Fruit fly (Drosophila melanogaster) whole organism, embryonic: ENCODE results near the gene chif.

Source experiments
- Antp ChIP-seq: fragments of 200-800 bp; sonication (Bioruptor generic); optimal IDR thresholded peaks from 3 replicates; lab custom pipeline; 2016; ENCODE audit warnings: missing biosample characterization, missing genetic modification characterization
- Atf-2 ChIP-seq: fragments of 200-800 bp; sonication (Bioruptor generic); optimal IDR thresholded peaks from 2 replicates; lab custom pipeline; 2016; ENCODE audit warnings: missing biosample characterization, missing genetic modification characterization
- B-H2 ChIP-seq: fragments of 200-800 bp; sonication (Bioruptor generic); optimal IDR thresholded peaks from 2 replicates; lab custom pipeline; 2018; ENCODE audit warnings: missing biosample characterization, mild to moderate bottlenecking, missing genetic modification characterization
- Bgb ChIP-seq: fragments of 200-800 bp; sonication (Bioruptor generic); IDR thresholded peaks from 2 replicates; pipeline ENCODE4 v1.3.6; 2022; ENCODE audit warnings: missing biosample characterization, missing genetic modification characterization; ENCODE audit not compliant: partially characterized antibody
- CG1024 ChIP-seq: fragments of 200-800 bp; sonication (Bioruptor generic); IDR thresholded peaks from 2 replicates; pipeline ENCODE4 v1.3.6; 2022; ENCODE audit warnings: missing biosample characterization, missing genetic modification characterization
- CG10543 ChIP-seq: fragments of 200-800 bp; sonication (Bioruptor generic); optimal IDR thresholded peaks from 3 replicates; lab custom pipeline; 2017; ENCODE audit warnings: missing biosample characterization, mild to moderate bottlenecking, missing genetic modification characterization, moderate library complexity
- CG10654 ChIP-seq: fragments of 200-800 bp; sonication (Bioruptor generic); optimal IDR thresholded peaks from 2 replicates; lab custom pipeline; 2016; ENCODE audit warnings: missing biosample characterization, missing genetic modification characterization
- CG11695 ChIP-seq: fragments of 200-800 bp; sonication (Bioruptor generic); IDR thresholded peaks from 3 replicates; pipeline ENCODE4 v1.3.6; 2022; ENCODE audit warnings: missing biosample characterization, missing genetic modification characterization
- CG11696 ChIP-seq: fragments of 200-800 bp; sonication (Bioruptor generic); IDR thresholded peaks from 2 replicates; pipeline ENCODE4 v1.3.6; 2022; ENCODE audit warnings: missing biosample characterization, missing genetic modification characterization
- CG1233 ChIP-seq: fragments of 200-800 bp; sonication (Bioruptor generic); optimal IDR thresholded peaks from 4 replicates; lab custom pipeline; 2018; ENCODE audit warnings: missing biosample characterization, mild to moderate bottlenecking, missing genetic modification characterization
- CG14050 ChIP-seq: fragments of 200-800 bp; sonication (Bioruptor generic); IDR thresholded peaks from 3 replicates; pipeline ENCODE4 v1.3.6; 2022; ENCODE audit warnings: missing biosample characterization, missing genetic modification characterization
- CG15696 ChIP-seq: fragments of 200-800 bp; sonication (Bioruptor generic); optimal IDR thresholded peaks from 2 replicates; lab custom pipeline; 2019; ENCODE audit warnings: missing biosample characterization, mild to moderate bottlenecking, missing genetic modification characterization, moderate library complexity
- CG1832 ChIP-seq: fragments of 200-800 bp; sonication (Bioruptor generic); optimal IDR thresholded peaks from 2 replicates; lab custom pipeline; 2017; ENCODE audit warnings: missing biosample characterization, mild to moderate bottlenecking, missing genetic modification characterization, inconsistent platforms
- CG42726 ChIP-seq: fragments of 200-800 bp; sonication (Bioruptor generic); IDR thresholded peaks from 2 replicates; pipeline ENCODE4 v1.3.6; 2022; ENCODE audit warnings: missing biosample characterization, missing genetic modification characterization; ENCODE audit not compliant: partially characterized antibody
- D19A ChIP-seq: fragments of 200-800 bp; optimal IDR thresholded peaks from 3 replicates; lab custom pipeline; 2019; ENCODE audit warnings: missing biosample characterization, mild to moderate bottlenecking, missing genetic modification characterization, moderate library complexity
- Dip2 ChIP-seq: fragments of 200-800 bp; sonication (Bioruptor generic); IDR thresholded peaks from 2 replicates; pipeline ENCODE4 v1.3.6; 2022; ENCODE audit warnings: missing biosample characterization, missing genetic modification characterization
- GATAe ChIP-seq: fragments of 200-800 bp; sonication (Bioruptor generic); conservative IDR thresholded peaks from 2 replicates; pipeline ENCODE4 v1.3.6; 2022; ENCODE audit warnings: missing biosample characterization, missing genetic modification characterization
- Hey ChIP-seq: fragments of 200-800 bp; sonication (Bioruptor generic); optimal IDR thresholded peaks from 3 replicates; lab custom pipeline; 2018; ENCODE audit warnings: missing biosample characterization, mild to moderate bottlenecking, missing genetic modification characterization
- Hmr ChIP-seq: fragments of 200-800 bp; sonication (Bioruptor generic); optimal IDR thresholded peaks from 3 replicates; lab custom pipeline; 2017; ENCODE audit warnings: mild to moderate bottlenecking, missing biosample characterization, missing genetic modification reagents, missing genetic modification characterization
- Hr39 ChIP-seq: fragments of >200 bp; optimal IDR thresholded peaks from 2 replicates; lab custom pipeline; 2017
- Mes4 ChIP-seq: fragments of 200-800 bp; sonication (Bioruptor generic); optimal IDR thresholded peaks from 2 replicates; lab custom pipeline; 2016; ENCODE audit warnings: missing biosample characterization, missing genetic modification characterization
- NK7.1 ChIP-seq: fragments of 200-800 bp; sonication (Bioruptor generic); optimal IDR thresholded peaks from 3 replicates; lab custom pipeline; 2016; ENCODE audit warnings: missing biosample characterization, missing genetic modification characterization
- Oli ChIP-seq: fragments of 200-800 bp; sonication (Bioruptor generic); optimal IDR thresholded peaks from 2 replicates; lab custom pipeline; 2018; ENCODE audit warnings: missing biosample characterization, mild to moderate bottlenecking, missing genetic modification characterization, moderate library complexity
- PHDP ChIP-seq: fragments of 200-800 bp; sonication (Bioruptor generic); optimal IDR thresholded peaks from 3 replicates; lab custom pipeline; 2018; ENCODE audit warnings: missing biosample characterization, mild to moderate bottlenecking, missing genetic modification characterization, moderate library complexity
- Rfx ChIP-seq: fragments of 200-800 bp; sonication (Bioruptor generic); IDR thresholded peaks from 2 replicates; pipeline ENCODE4 v1.3.6; 2022; ENCODE audit warnings: missing biosample characterization, missing genetic modification characterization
- Xrp1 ChIP-seq: fragments of 200-800 bp; sonication (Bioruptor generic); IDR thresholded peaks from 2 replicates; pipeline ENCODE4 v1.3.6; 2022; ENCODE audit warnings: missing biosample characterization, missing genetic modification characterization
- YL-1 ChIP-seq: fragments of 200-800 bp; sonication (Bioruptor generic); optimal IDR thresholded peaks from 3 replicates; lab custom pipeline; 2017; ENCODE audit warnings: missing biosample characterization, mild to moderate bottlenecking, missing genetic modification characterization
- abd-A ChIP-seq: fragments of 200-800 bp; sonication (Bioruptor generic); optimal IDR thresholded peaks from 3 replicates; lab custom pipeline; 2019; ENCODE audit warnings: missing biosample characterization, mild to moderate bottlenecking, missing genetic modification characterization, moderate library complexity
- bab2 ChIP-seq: fragments of 200-800 bp; sonication (Bioruptor generic); optimal IDR thresholded peaks from 2 replicates; lab custom pipeline; 2016; ENCODE audit warnings: missing biosample characterization, missing genetic modification characterization
- cas ChIP-seq: fragments of 200-800 bp; sonication (Bioruptor generic); IDR thresholded peaks from 2 replicates; pipeline ENCODE4 v1.3.6; 2022; ENCODE audit warnings: missing biosample characterization, missing genetic modification characterization
- chif ChIP-seq, 2 experiments: fragments of 200-800 bp; sonication (Bioruptor generic); optimal IDR thresholded peaks; 3 replicates each; lab custom pipeline; 2016; ENCODE audit warnings: missing biosample characterization in 2 of 2, missing genetic modification characterization in 2 of 2
- dmrt11E ChIP-seq: fragments of 200-800 bp; sonication (Bioruptor generic); optimal IDR thresholded peaks from 3 replicates; lab custom pipeline; 2018; ENCODE audit warnings: missing biosample characterization, mild to moderate bottlenecking, missing genetic modification characterization, moderate library complexity
- dpn ChIP-seq, 2 experiments: fragments of 200-800 bp; sonication (Bioruptor generic); optimal IDR thresholded peaks; 3 replicates each; lab custom pipeline; 2016; ENCODE audit warnings: missing biosample characterization in 2 of 2, missing genetic modification characterization in 2 of 2
- emc ChIP-seq: fragments of 200-800 bp; sonication (Bioruptor generic); optimal IDR thresholded peaks from 2 replicates; lab custom pipeline; 2016; ENCODE audit warnings: missing biosample characterization, missing genetic modification characterization
- grn ChIP-seq: fragments of 200-800 bp; sonication (Bioruptor generic); optimal IDR thresholded peaks from 3 replicates; lab custom pipeline; 2017; ENCODE audit warnings: missing biosample characterization, missing genetic modification characterization
- gt ChIP-seq: fragments of 200-800 bp; sonication (Bioruptor generic); IDR thresholded peaks from 2 replicates; pipeline ENCODE4 v1.3.6; 2022; ENCODE audit warnings: missing biosample characterization, missing genetic modification characterization
- ham ChIP-seq: fragments of 200-800 bp; sonication (Bioruptor generic); IDR thresholded peaks from 2 replicates; pipeline ENCODE4 v1.3.6; 2022; ENCODE audit warnings: missing biosample characterization, missing genetic modification characterization
- hth ChIP-seq: fragments of >200 bp; optimal IDR thresholded peaks from 2 replicates; lab custom pipeline; 2017; ENCODE audit warnings: inconsistent platforms
- jing ChIP-seq: fragments of 200-800 bp; sonication (Bioruptor generic); optimal IDR thresholded peaks from 2 replicates; lab custom pipeline; 2018; ENCODE audit warnings: missing biosample characterization, mild to moderate bottlenecking, missing genetic modification characterization
- maf-S ChIP-seq: fragments of 200-800 bp; sonication (Bioruptor generic); optimal IDR thresholded peaks from 2 replicates; lab custom pipeline; 2016; ENCODE audit warnings: missing biosample characterization, missing genetic modification characterization
- mam ChIP-seq: fragments of 200-800 bp; sonication (Bioruptor generic); optimal IDR thresholded peaks from 3 replicates; lab custom pipeline; 2016; ENCODE audit warnings: missing biosample characterization, missing genetic modification characterization
- pfk ChIP-seq: fragments of 200-800 bp; sonication (Bioruptor generic); optimal IDR thresholded peaks from 2 replicates; lab custom pipeline; 2018; ENCODE audit warnings: missing biosample characterization, mild to moderate bottlenecking, missing genetic modification characterization, moderate library complexity
- salm ChIP-seq: fragments of 200-800 bp; sonication (Bioruptor generic); optimal IDR thresholded peaks from 2 replicates; lab custom pipeline; 2018; ENCODE audit warnings: missing biosample characterization, mild to moderate bottlenecking, missing genetic modification characterization
- sug ChIP-seq: fragments of 200-800 bp; optimal IDR thresholded peaks from 2 replicates; lab custom pipeline; 2019; ENCODE audit warnings: missing biosample characterization, mild to moderate bottlenecking, missing genetic modification characterization, moderate library complexity
- tgo ChIP-seq: fragments of 200-800 bp; sonication (Bioruptor generic); IDR thresholded peaks from 3 replicates; pipeline ENCODE4 v1.3.6; 2022; ENCODE audit warnings: missing biosample characterization, missing genetic modification characterization
- tna ChIP-seq: fragments of 200-800 bp; sonication (Bioruptor generic); IDR thresholded peaks from 2 replicates; pipeline ENCODE4 v1.3.6; 2022; ENCODE audit warnings: missing biosample characterization, missing genetic modification characterization; ENCODE audit not compliant: partially characterized antibody
- trem ChIP-seq: fragments of 200-800 bp; optimal IDR thresholded peaks from 3 replicates; lab custom pipeline; 2019; ENCODE audit warnings: missing biosample characterization, mild to moderate bottlenecking, missing genetic modification characterization, moderate library complexity
- twi ChIP-seq: fragments of 200-800 bp; optimal IDR thresholded peaks from 2 replicates; lab custom pipeline; 2019; ENCODE audit warnings: missing biosample characterization, mild to moderate bottlenecking, missing genetic modification characterization, moderate library complexity
- wek ChIP-seq: fragments of 200-800 bp; sonication (Bioruptor generic); optimal IDR thresholded peaks from 3 replicates; lab custom pipeline; 2018; ENCODE audit warnings: missing biosample characterization, mild to moderate bottlenecking, missing genetic modification characterization, moderate library complexity

chif gene

DNA sequence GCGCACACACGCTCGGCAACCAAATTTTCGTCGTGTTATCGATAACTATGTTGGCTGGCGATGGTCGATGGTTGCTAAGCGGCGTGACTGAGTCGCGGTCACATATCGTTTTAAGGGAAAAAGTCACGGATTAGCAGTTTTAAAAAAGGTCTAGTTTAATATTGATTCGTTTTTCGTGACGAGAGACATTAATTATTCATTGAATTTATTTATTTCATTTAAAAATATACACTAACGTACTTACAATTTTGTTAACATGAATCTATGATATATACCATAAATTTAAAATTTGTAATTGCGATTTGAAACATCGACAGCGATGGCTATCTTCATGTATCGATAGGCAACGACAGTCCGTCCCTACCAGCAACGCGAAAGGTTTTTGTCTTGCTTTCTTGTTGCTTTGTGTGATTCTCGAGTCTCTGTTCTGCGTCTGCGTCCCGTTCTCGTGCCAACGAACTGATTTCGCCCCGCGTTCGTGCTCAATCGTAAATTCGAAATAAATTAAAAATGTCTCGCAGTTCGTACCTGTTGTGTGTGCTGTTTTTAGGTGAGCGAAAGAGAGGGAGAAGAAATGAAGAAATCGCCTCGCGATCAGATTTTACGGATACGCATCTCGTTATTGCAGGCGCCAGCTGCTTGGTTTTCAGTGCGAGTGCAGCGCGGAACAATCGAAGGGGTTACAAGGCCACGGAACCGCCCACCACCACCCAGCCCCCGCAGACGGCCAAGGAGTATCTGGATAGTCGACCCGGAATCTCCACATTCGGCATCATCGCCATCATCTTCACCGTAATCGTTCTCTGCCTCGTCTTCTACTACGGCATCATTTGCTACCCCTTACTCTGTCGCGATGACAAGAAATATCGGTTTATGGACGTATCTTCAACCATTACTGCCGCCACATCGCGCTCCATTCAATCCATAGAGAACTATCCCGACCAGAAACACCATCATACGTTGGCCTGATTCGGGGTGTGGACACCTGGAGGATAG lies at the start of gene chif, which contains the start of the genes Hyls1 and CG4455:
TSS of gene chif (minus strand) at position 44 of the 996 bp plus-strand sequence.
TSS of gene Hyls1 (minus strand) at position 44 of the 996 bp plus-strand sequence.
TSS of gene CG4455 (plus strand) at position 350 of the 996 bp plus-strand sequence.
- TF ChIP-seq tgo (GFP tag; lab: Robert Waterston, UW), result 0 out of 3 replicates have a peak, but pooled peaks have one; percentile 16
- no peak for TF ChIP-seq CG11696 (GFP tag; lab: Robert Waterston, UW)
- TF ChIP-seq YL-1 (GFP tag; lab: Kevin White, UChicago), result peak; percentile 11
- peak; percentile 40 for TF ChIP-seq CG10654 (GFP tag; lab: Kevin White, UChicago)
- peak; percentile 67 for TF ChIP-seq Rfx (GFP tag; lab: Robert Waterston, UW)
- TF ChIP-seq CG14050, result no peak
- peak; percentile 42 for TF ChIP-seq D19A (tag; lab: Kevin White, UChicago)
- no peak for TF ChIP-seq CG11695
- no peak for TF ChIP-seq gt
- peak; percentile 64 for TF ChIP-seq grn (GFP tag; lab: Kevin White, UChicago)
- TF ChIP-seq hth (lab: Kevin White, UChicago), result no peak
- TF ChIP-seq trem (tag; lab: Kevin White, UChicago), result peak; percentile 81
- no peak for TF ChIP-seq twi (tag; lab: Kevin White, UChicago)
- TF ChIP-seq NK7.1 (GFP tag; lab: Kevin White, UChicago), result no peak
- no peak for TF ChIP-seq emc (GFP tag; lab: Kevin White, UChicago)
- TF ChIP-seq mam (GFP tag; lab: Kevin White, UChicago), result no peak
- TF ChIP-seq GATAe, result no peak
- no peak for TF ChIP-seq Hr39 (lab: Kevin White, UChicago)
- no peak for TF ChIP-seq ham (GFP tag; lab: Robert Waterston, UW)
- peak; percentile 61; the same call in 1 of the 2 replicates for TF ChIP-seq tna (GFP tag; lab: Robert Waterston, UW)
- TF ChIP-seq sug (tag; lab: Kevin White, UChicago), result peak; percentile 50
- TF ChIP-seq Hmr (GFP tag; lab: Kevin White, UChicago), result peak; percentile 44
- no peak for TF ChIP-seq Dip2 (GFP tag; lab: Robert Waterston, UW)
- peak in 1 of 2 experiments; percentile 30 for TF ChIP-seq dpn (GFP tag; optimal IDR thresholded peaks at IDR 0.05; lab: Kevin White, UChicago)
- peak; percentile 25 for TF ChIP-seq abd-A
- TF ChIP-seq Oli (tag; lab: Kevin White, UChicago), result no peak
- TF ChIP-seq maf-S (GFP tag; lab: Kevin White, UChicago), result no peak
- TF ChIP-seq Atf-2, result no peak
- TF ChIP-seq CG1233, result no peak
- TF ChIP-seq bab2 (GFP tag; lab: Kevin White, UChicago), result no peak
- peak; percentile 43 for TF ChIP-seq dmrt11E (tag; lab: Kevin White, UChicago)
- TF ChIP-seq Bgb (GFP tag; lab: Robert Waterston, UW), result peak; percentile 85
- TF ChIP-seq Xrp1, result no peak; the same call in 1 of the 2 replicates
- TF ChIP-seq Antp (GFP tag; lab: Kevin White, UChicago), result no peak
- no peak for TF ChIP-seq Mes4 (GFP tag; lab: Kevin White, UChicago)
- peak; percentile 4 to 26 for TF ChIP-seq chif (GFP tag; optimal IDR thresholded peaks at IDR 0.05; lab: Kevin White, UChicago)
- TF ChIP-seq cas (GFP tag; lab: Robert Waterston, UW), result no peak
- no peak for TF ChIP-seq jing (GFP tag; lab: Kevin White, UChicago)
- no peak for TF ChIP-seq pfk (GFP tag; lab: Kevin White, UChicago)
- peak; percentile 58 for TF ChIP-seq B-H2
- TF ChIP-seq CG42726 (GFP tag; lab: Robert Waterston, UW), result peak; percentile 72
- no peak for TF ChIP-seq PHDP (tag; lab: Kevin White, UChicago)
- peak; percentile 16 for TF ChIP-seq CG1832 (GFP tag; lab: Kevin White, UChicago)
- no peak for TF ChIP-seq wek (GFP tag; lab: Kevin White, UChicago)
- TF ChIP-seq CG1024 (GFP tag; lab: Robert Waterston, UW), result no peak
- peak; percentile 45 for TF ChIP-seq CG10543 (GFP tag; lab: Kevin White, UChicago)
- no peak for TF ChIP-seq Hey (tag; lab: Kevin White, UChicago)
- TF ChIP-seq CG15696 (tag; lab: Kevin White, UChicago), result peak; percentile 56
- no peak for TF ChIP-seq salm (tag; lab: Kevin White, UChicago)
